Worm (Caenorhabditis elegans) whole organism, midembryonic: Measurements from ENCODE around the gene dao-6.

Source experiments
- T22C8.4 ChIP-seq: fragments of 200-800 bp; sonication (Bioruptor generic); IDR thresholded peaks from 2 replicates; pipeline ENCODE4 v1.3.6; 2022; ENCODE audit warnings: missing genetic modification characterization, missing compliant biosample characterization
- cog-1 ChIP-seq: sonication (generic microtip); optimal IDR thresholded peaks from 2 replicates; lab custom pipeline; 2016; ENCODE audit warnings: missing genetic modification characterization, missing compliant biosample characterization
- flt-1 ChIP-seq: fragments of 200-800 bp; sonication (Bioruptor generic); IDR thresholded peaks from 2 replicates; pipeline ENCODE4 v1.3.6; 2022; ENCODE audit warnings: missing genetic modification characterization, missing compliant biosample characterization
- med-1 ChIP-seq: sonication (generic microtip); optimal IDR thresholded peaks from 2 replicates; lab custom pipeline; 2017; ENCODE audit warnings: missing genetic modification characterization, mild to moderate bottlenecking, missing compliant biosample characterization, antibody characterized with exemption, missing genetic modification reagents; ENCODE audit not compliant: insufficient read depth
- ref-1 ChIP-seq: fragments of 200-800 bp; sonication (Bioruptor generic); conservative IDR thresholded peaks from 2 replicates; pipeline ENCODE4 v1.3.6; 2022; ENCODE audit warnings: missing genetic modification reagents, missing genetic modification characterization, missing compliant biosample characterization
- ztf-23 ChIP-seq: fragments of 200-800 bp; sonication (Bioruptor generic); IDR thresholded peaks from 2 replicates; pipeline ENCODE4 v1.3.6; 2022; ENCODE audit warnings: missing genetic modification reagents, missing genetic modification characterization, missing compliant biosample characterization
- ztf-29 ChIP-seq: fragments of 200-800 bp; sonication (Bioruptor generic); IDR thresholded peaks from 2 replicates; pipeline ENCODE4 v1.3.6; 2022; ENCODE audit warnings: missing genetic modification reagents, missing genetic modification characterization, missing compliant biosample characterization

ce11 chrIII:9698635-9699396 is 37.2 kb downstream of the dao-6 start:
- TF ChIP-seq ztf-23 = no peak
- no peak for TF ChIP-seq cog-1 (tag; lab: Kevin White, UChicago)
- no peak for TF ChIP-seq ref-1 (GFP tag; lab: Robert Waterston, UW)
- no peak for TF ChIP-seq ztf-29 (GFP tag; lab: Robert Waterston, UW)
- no peak for TF ChIP-seq flt-1 (GFP tag; lab: Robert Waterston, UW)
- TF ChIP-seq med-1 (GFP tag; lab: Kevin White, UChicago) = no peak
- TF ChIP-seq T22C8.4 (GFP tag; lab: Robert Waterston, UW) = no peak
